Worm (Caenorhabditis elegans) whole organism, young adult: ENCODE data around the gene R04F11.3.

Experiments used
- B0019.2 ChIP-seq: fragments of 200-800 bp; sonication (Bioruptor generic); conservative IDR thresholded peaks from 2 replicates; pipeline ENCODE4 v1.3.6; 2022; ENCODE audit warnings: missing genetic modification reagents, missing genetic modification characterization, missing compliant biosample characterization
- B0035.1 ChIP-seq: sonication (generic microtip); optimal IDR thresholded peaks from 2 replicates; lab custom pipeline; 2016; ENCODE audit warnings: missing genetic modification characterization, mild to moderate bottlenecking, missing compliant biosample characterization, missing genotype, missing genetic modification reagents
- F10E7.11 ChIP-seq: sonication (generic microtip); optimal IDR thresholded peaks from 2 replicates; lab custom pipeline; 2017; ENCODE audit warnings: mild to moderate bottlenecking, missing genetic modification characterization, moderate library complexity, missing compliant biosample characterization
- F33H1.4 ChIP-seq: fragments of 200-800 bp; sonication (Bioruptor generic); IDR thresholded peaks from 2 replicates; pipeline ENCODE4 v1.3.6; 2022; ENCODE audit warnings: missing genetic modification reagents, missing genetic modification characterization, missing compliant biosample characterization
- F57C9.4 ChIP-seq: sonication (generic microtip); optimal IDR thresholded peaks from 2 replicates; lab custom pipeline; 2017; ENCODE audit warnings: mild to moderate bottlenecking, missing genetic modification characterization, missing compliant biosample characterization
- Y53G8AR.9 ChIP-seq: fragments of 200-800 bp; sonication (Bioruptor generic); conservative IDR thresholded peaks from 2 replicates; pipeline ENCODE4 v1.3.6; 2022; ENCODE audit warnings: missing genetic modification reagents, missing genetic modification characterization, missing compliant biosample characterization
- Y67H2A.10 ChIP-seq: fragments of 200-800 bp; sonication (Bioruptor generic); conservative IDR thresholded peaks from 2 replicates; pipeline ENCODE4 v1.3.6; 2022; ENCODE audit warnings: missing genetic modification reagents, missing genetic modification characterization, missing compliant biosample characterization
- ZK185.1 ChIP-seq: sonication (generic microtip); optimal IDR thresholded peaks from 2 replicates; lab custom pipeline; 2016; ENCODE audit warnings: mild to moderate bottlenecking, missing genetic modification characterization, missing compliant biosample characterization; ENCODE audit not compliant: poor library complexity, severe bottlenecking
- ama-1 ChIP-seq, 3 experiments: fragments of 150-350 bp in 1 of 3; sonication (generic microtip) in 2 of 3; optimal IDR thresholded peaks; 2 replicates each; lab custom pipeline; 2014 to 2018; ENCODE audit warnings: missing biosample characterization in 2 of 3, missing genetic modification characterization in 2 of 3, missing genetic modification reagents in 2 of 3
- aptf-3 ChIP-seq: fragments of 200-800 bp; sonication (Bioruptor generic); IDR thresholded peaks from 2 replicates; pipeline ENCODE4 v1.3.6; 2022; ENCODE audit warnings: missing genetic modification characterization, missing compliant biosample characterization
- bed-2 ChIP-seq: fragments of 200-800 bp; sonication (Bioruptor generic); IDR thresholded peaks from 2 replicates; pipeline ENCODE4 v1.3.6; 2022; ENCODE audit warnings: missing genetic modification reagents, missing genetic modification characterization, missing compliant biosample characterization
- cebp-1 ChIP-seq, 2 experiments: fragments of 200-800 bp in 1 of 2; sonication (Bioruptor generic) in 1 of 2; sonication (generic microtip) in 1 of 2; IDR thresholded peaks in 1 of 2; optimal IDR thresholded peaks in 1 of 2; 2 replicates each; pipeline versions ENCODE4 v1.3.6 to Lab custom; 2017 to 2022; ENCODE audit warnings: missing compliant biosample characterization in 2 of 2, missing genetic modification characterization in 2 of 2, mild to moderate bottlenecking in 1 of 2, missing genetic modification reagents in 1 of 2, moderate library complexity in 1 of 2
- chd-7 ChIP-seq: sonication (generic microtip); optimal IDR thresholded peaks from 2 replicates; lab custom pipeline; 2016; ENCODE audit warnings: mild to moderate bottlenecking, missing genetic modification characterization, moderate library complexity, missing compliant biosample characterization
- egrh-3 ChIP-seq: fragments of 200-800 bp; sonication (Bioruptor generic); IDR thresholded peaks from 2 replicates; pipeline ENCODE4 v1.3.6; 2022; ENCODE audit warnings: missing genetic modification reagents, missing genetic modification characterization, missing compliant biosample characterization
- fkh-3 ChIP-seq: sonication (generic microtip); optimal IDR thresholded peaks from 2 replicates; lab custom pipeline; 2016; ENCODE audit warnings: mild to moderate bottlenecking, missing genetic modification characterization, missing compliant biosample characterization
- gei-17 ChIP-seq: fragments of 200-800 bp; sonication (Bioruptor generic); optimal IDR thresholded peaks from 2 replicates; lab custom pipeline; 2018; ENCODE audit warnings: mild to moderate bottlenecking, missing genetic modification characterization, missing compliant biosample characterization
- hlh-26 ChIP-seq: fragments of 200-800 bp; sonication (Bioruptor generic); conservative IDR thresholded peaks from 2 replicates; pipeline ENCODE4 v1.3.6; 2022; ENCODE audit warnings: missing genetic modification reagents, missing genetic modification characterization, missing compliant biosample characterization
- hrde-1 ChIP-seq: sonication (generic microtip); optimal IDR thresholded peaks from 2 replicates; lab custom pipeline; 2016; ENCODE audit warnings: missing genetic modification characterization, mild to moderate bottlenecking, missing compliant biosample characterization, moderate library complexity, missing genotype, missing genetic modification reagents, borderline replicate concordance
- lin-26 ChIP-seq: fragments of 200-800 bp; sonication (Bioruptor generic); IDR thresholded peaks from 2 replicates; pipeline ENCODE4 v1.3.6; 2022; ENCODE audit warnings: missing genetic modification reagents, missing genetic modification characterization, missing compliant biosample characterization
- lin-54 ChIP-seq: fragments of 200-800 bp; sonication (Bioruptor generic); optimal IDR thresholded peaks from 2 replicates; lab custom pipeline; 2018; ENCODE audit warnings: mild to moderate bottlenecking, missing genetic modification characterization, missing compliant biosample characterization
- lir-1 ChIP-seq: fragments of 200-800 bp; sonication (Bioruptor generic); conservative IDR thresholded peaks from 2 replicates; pipeline ENCODE4 v1.3.6; 2022; ENCODE audit warnings: missing genetic modification reagents, missing genetic modification characterization, missing compliant biosample characterization
- lsl-1 ChIP-seq: fragments of 200-800 bp; sonication (Bioruptor generic); optimal IDR thresholded peaks from 2 replicates; lab custom pipeline; 2018; ENCODE audit warnings: mild to moderate bottlenecking, missing genetic modification characterization, moderate library complexity, missing compliant biosample characterization
- madf-3 ChIP-seq: fragments of 200-800 bp; sonication (Bioruptor generic); IDR thresholded peaks from 2 replicates; pipeline ENCODE4 v1.3.6; 2022; ENCODE audit warnings: missing genetic modification reagents, missing genetic modification characterization, missing compliant biosample characterization
- madf-8 ChIP-seq: fragments of 200-800 bp; sonication (Bioruptor generic); conservative IDR thresholded peaks from 2 replicates; pipeline ENCODE4 v1.3.6; 2022; ENCODE audit warnings: missing genetic modification reagents, missing genetic modification characterization, missing compliant biosample characterization
- mes-4 ChIP-seq: sonication (generic microtip); optimal IDR thresholded peaks from 2 replicates; lab custom pipeline; 2016; ENCODE audit warnings: missing genotype, missing genetic modification characterization, missing compliant biosample characterization
- nfya-1 ChIP-seq: sonication (generic microtip); optimal IDR thresholded peaks from 2 replicates; lab custom pipeline; 2017; ENCODE audit warnings: antibody characterized with exemption, missing compliant biosample characterization, missing genetic modification characterization, borderline replicate concordance; ENCODE audit not compliant: insufficient read depth
- nfyb-1 ChIP-seq: fragments of 200-800 bp; sonication (Bioruptor generic); IDR thresholded peaks from 2 replicates; pipeline ENCODE4 v1.3.6; 2022; ENCODE audit warnings: missing genetic modification reagents, missing genetic modification characterization, missing compliant biosample characterization
- nhr-120 ChIP-seq: fragments of 200-800 bp; sonication (Bioruptor generic); IDR thresholded peaks from 2 replicates; pipeline ENCODE4 v1.3.6; 2022; ENCODE audit warnings: missing genetic modification characterization, missing compliant biosample characterization
- nhr-80 ChIP-seq: sonication (generic microtip); optimal IDR thresholded peaks from 2 replicates; lab custom pipeline; 2016; ENCODE audit warnings: missing genetic modification characterization, missing compliant biosample characterization
- nhr-90 ChIP-seq: sonication (generic microtip); optimal IDR thresholded peaks from 2 replicates; lab custom pipeline; 2016; ENCODE audit warnings: missing genotype, mild to moderate bottlenecking, missing genetic modification characterization, missing compliant biosample characterization
- rcor-1 ChIP-seq: fragments of 200-800 bp; sonication (Bioruptor generic); IDR thresholded peaks from 2 replicates; pipeline ENCODE4 v1.3.6; 2022; ENCODE audit warnings: missing genetic modification reagents, missing genetic modification characterization, missing compliant biosample characterization
- sdz-38 ChIP-seq: sonication (generic microtip); optimal IDR thresholded peaks from 2 replicates; lab custom pipeline; 2016; ENCODE audit warnings: missing genotype, missing genetic modification characterization, missing compliant biosample characterization
- snpc-1.1 ChIP-seq: sonication (generic microtip); optimal IDR thresholded peaks from 2 replicates; lab custom pipeline; 2017; ENCODE audit warnings: missing genetic modification characterization, mild to moderate bottlenecking, missing compliant biosample characterization, antibody characterized with exemption, moderate library complexity, missing genotype, missing genetic modification reagents; ENCODE audit not compliant: insufficient read depth
- unc-62 ChIP-seq: fragments of 150-350 bp; optimal IDR thresholded peaks from 2 replicates; lab custom pipeline; 2014; ENCODE audit warnings: missing biosample characterization, missing genetic modification reagents, missing genetic modification characterization

The R04F11.3 gene

ce11 chrV:12351842-12352241 lies 34.9 kb upstream of the R04F11.3 start:
- TF ChIP-seq mes-4 (tag; lab: Kevin White, UChicago) (no peak), lin-26 (GFP tag; lab: Robert Waterston, UW) (0 out of 2 replicates have a peak, but pooled peaks have one; percentile 12), madf-3 (no peak)

- TF ChIP-seq fkh-3 (tag; lab: Kevin White, UChicago) (no peak), nhr-120 (GFP tag; lab: Robert Waterston, UW) (no peak), sdz-38 (tag; lab: Kevin White, UChicago) (no peak), nhr-90 (tag; lab: Kevin White, UChicago) (no peak), egrh-3 (GFP tag; lab: Robert Waterston, UW) (no peak), snpc-1.1 (tag; lab: Kevin White, UChicago) (no peak), lir-1 (GFP tag; lab: Robert Waterston, UW) (no peak), nfya-1 (tag; lab: Kevin White, UChicago) (no peak), B0019.2 (GFP tag; lab: Robert Waterston, UW) (no peak), hrde-1 (no peak), F57C9.4 (no peak), madf-8 (GFP tag; lab: Robert Waterston, UW) (no peak), ZK185.1 (no peak), Y53G8AR.9 (no peak), unc-62 (GFP tag; lab: Kevin White, UChicago) (no peak)
Observed at ce11 chrV:12349365-12349764, 32.4 kb upstream of the R04F11.3 start.

ce11 chrV:12347854-12348253 lies 30.9 kb upstream of the R04F11.3 start:
- TF ChIP-seq nhr-80: peak; percentile 37
- TF ChIP-seq Y53G8AR.9: no peak
- TF ChIP-seq ama-1 (optimal IDR thresholded peaks at IDR 0.05; lab: Kevin White, UChicago): no peak
- TF ChIP-seq ama-1 (GFP tag; optimal IDR thresholded peaks at IDR 0.05; lab: Kevin White, UChicago): no peak
- TF ChIP-seq, all 124 proteins: peak for 1

DNA sequence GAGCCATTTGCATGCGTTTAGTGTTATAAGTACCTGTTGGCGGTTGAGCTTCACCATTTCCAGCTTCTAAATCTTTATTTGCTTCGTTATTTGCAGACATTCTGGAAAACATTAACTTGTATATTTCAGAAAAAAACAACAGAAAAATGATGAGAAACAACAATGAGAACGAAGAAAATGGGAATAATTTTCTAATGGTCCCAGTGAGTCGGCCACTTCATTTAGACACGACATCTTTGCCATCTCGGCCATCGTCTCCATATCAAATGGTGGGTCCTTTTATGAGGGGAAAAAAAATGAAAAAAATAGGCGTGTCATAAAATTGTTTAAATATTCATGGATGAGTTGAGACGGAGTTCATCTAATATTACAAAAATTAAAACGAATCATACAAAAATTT lies 28.8 kb upstream of the R04F11.3 start, which contains the start of gene snb-2:
TSS of gene snb-2 (minus strand) at position 101 of the 400 bp plus-strand sequence.
- no peak for TF ChIP-seq B0035.1 (tag; lab: Kevin White, UChicago)
- no peak for TF ChIP-seq aptf-3
- TF ChIP-seq lin-54: no peak
- no peak for TF ChIP-seq hrde-1
- no peak for TF ChIP-seq F10E7.11
- TF ChIP-seq cebp-1 (GFP tag; IDR thresholded peaks at IDR 0.05; lab: Robert Waterston, UW): no peak
- no peak for TF ChIP-seq cebp-1 (tag; optimal IDR thresholded peaks at IDR 0.05; lab: Kevin White, UChicago)
- no peak for TF ChIP-seq nfyb-1 (GFP tag; lab: Robert Waterston, UW)
- TF ChIP-seq F33H1.4: no peak
- no peak for TF ChIP-seq hlh-26 (GFP tag; lab: Robert Waterston, UW)
- TF ChIP-seq gei-17 (GFP tag; lab: Kevin White, UChicago): no peak

ce11 chrV:12344845-12345244 lies 27.9 kb upstream of the R04F11.3 start, which contains the start of gene F23H12.3:
TSS of gene F23H12.3 (plus strand) at chrV:12345145.
- no peak for TF ChIP-seq chd-7 (tag; lab: Kevin White, UChicago)
- no peak for TF ChIP-seq rcor-1
- TF ChIP-seq bed-2 (GFP tag; lab: Robert Waterston, UW): no peak
- TF ChIP-seq Y67H2A.10 (GFP tag; lab: Robert Waterston, UW): no peak
- no peak for TF ChIP-seq lsl-1 (GFP tag; lab: Kevin White, UChicago)
- no peak for TF ChIP-seq snpc-1.1 (tag; lab: Kevin White, UChicago)
